Worm (Caenorhabditis elegans): Measurements from ENCODE around the gene ctsa-3.1.

DNA sequence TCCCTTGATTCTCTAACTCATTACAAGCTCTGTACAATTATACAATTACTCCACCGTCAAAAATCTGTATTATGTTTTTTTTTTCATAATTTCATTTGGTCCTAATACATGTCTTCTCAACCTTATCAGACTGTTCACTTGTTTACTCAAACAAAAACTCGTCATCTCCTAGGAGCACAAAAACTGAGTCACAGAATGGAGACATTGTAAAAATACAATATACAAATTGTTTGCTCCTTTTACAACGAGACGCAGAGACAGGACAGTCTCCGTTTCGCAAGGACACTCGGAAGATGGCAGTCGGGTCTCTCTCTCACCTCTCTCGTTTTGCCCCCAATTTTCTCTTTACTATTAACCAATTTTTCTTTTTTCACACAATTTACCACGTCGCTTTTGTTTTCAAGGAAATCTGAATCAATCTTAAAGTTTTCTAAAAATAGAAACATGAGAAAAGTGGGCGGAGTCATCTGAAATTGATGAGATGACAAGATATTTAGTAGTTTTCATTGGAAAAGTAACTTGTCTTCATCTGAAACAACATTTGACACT is 23.0 kb downstream of the ctsa-3.1 start, which contains the start of gene F32A5.8:
- TF ChIP-seq med-1 (GFP tag; optimal IDR thresholded peaks at IDR 0.05; ENCODE audit: insufficient read depth) (no peak), tab-1 (GFP tag; IDR thresholded peaks at IDR 0.05) (no peak), flt-1 (GFP tag; IDR thresholded peaks at IDR 0.05) (no peak)
